Fruit fly (Drosophila melanogaster) whole organism: ENCODE data around the gene CG7379.

Experiments used
- pan ChIP-seq: fragments of >200 bp; optimal IDR thresholded peaks from 2 replicates; lab custom pipeline; 2017
- psq ChIP-seq: fragments of >200 bp; optimal IDR thresholded peaks from 2 replicates; lab custom pipeline; 2017

- no peak for TF ChIP-seq psq (lab: Kevin White, UChicago)
- TF ChIP-seq pan (lab: Kevin White, UChicago), result no peak
These were observed 7.0 kb upstream of the CG7379 start, which contains the start of gene Nnk for dm6 chr3R:17805092-17805491.
